Fruit fly (Drosophila melanogaster): ENCODE results near the gene CG4709.

DNA sequence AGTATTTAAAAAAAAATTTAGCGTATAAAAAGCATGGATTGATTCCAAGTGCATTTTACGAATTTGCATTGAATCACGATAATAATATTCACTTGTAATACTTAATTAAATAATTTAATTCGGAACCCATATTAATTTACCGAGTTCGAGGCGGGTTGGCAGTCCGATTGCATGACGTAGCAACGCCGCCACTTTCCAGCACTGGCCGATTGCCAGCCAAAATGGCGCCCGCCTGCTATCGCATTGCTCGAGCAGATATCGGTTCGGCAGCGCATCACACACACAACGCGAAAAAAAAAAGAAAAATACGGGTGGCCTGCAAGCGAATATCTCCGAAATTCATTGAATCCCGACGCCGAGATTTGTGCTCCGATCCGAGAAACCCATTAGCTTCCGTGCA lies 49.5 kb downstream of the CG4709 start, which contains the start of gene Ndf:
- TF ChIP-seq GATAd (GFP tag; optimal IDR thresholded peaks at IDR 0.05) (peak; percentile 4), Mio (GFP tag; optimal IDR thresholded peaks at IDR 0.05) (no peak), dsf (GFP tag; optimal IDR thresholded peaks at IDR 0.05; ENCODE audit: borderline replicate concordance) (no peak), CG32264 (GFP tag; optimal IDR thresholded peaks at IDR 0.05) (no peak), sage (GFP tag; optimal IDR thresholded peaks at IDR 0.05) (no peak), pan (optimal IDR thresholded peaks at IDR 0.05) (no peak), psq (GFP tag; optimal IDR thresholded peaks at IDR 0.05) (peak; percentile 28), foxo (GFP tag; optimal IDR thresholded peaks at IDR 0.05) (peak in 1 of 2 experiments; percentile 77), ey (GFP tag; optimal IDR thresholded peaks at IDR 0.05) (peak; percentile 36), dl (GFP tag; optimal IDR thresholded peaks at IDR 0.05; ENCODE audit: insufficient read depth in 1 of 2, partially characterized antibody in 2 of 2) (no peak), OdsH (GFP tag; optimal IDR thresholded peaks at IDR 0.05) (peak; percentile 55), woc (GFP tag; optimal IDR thresholded peaks at IDR 0.05) (peak; percentile 59), HLH106 (tag; optimal IDR thresholded peaks at IDR 0.05) (peak; percentile 62), fru (GFP tag; optimal IDR thresholded peaks at IDR 0.05) (no peak)

Data from whole organism, wandering third instar larva.